Fruit fly (Drosophila melanogaster): ENCODE data around the gene Sps2.

Gene Sps2

DNA sequence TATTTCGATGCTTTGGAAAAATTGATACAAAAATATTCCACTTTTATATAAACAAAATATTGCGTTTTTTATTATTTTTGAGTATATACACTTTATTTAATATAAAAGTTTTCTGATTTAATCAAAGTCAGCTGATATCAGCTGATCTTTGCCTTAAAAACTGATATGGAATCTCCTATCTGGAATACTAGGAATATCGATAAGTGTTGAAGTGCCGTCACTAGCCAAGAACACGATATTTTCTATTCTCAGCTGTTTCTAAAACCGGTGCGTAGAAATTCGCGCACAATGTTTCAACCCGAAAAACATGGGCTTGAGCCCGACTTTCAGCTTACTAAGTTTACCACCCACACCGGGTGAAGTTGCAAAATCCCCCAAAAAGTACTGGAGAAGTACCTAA lies at the start of gene Sps2:
TSS of gene Sps2 (plus strand) at position 124 of the 400 bp plus-strand sequence.
- TF ChIP-seq brk (GFP tag; optimal IDR thresholded peaks at IDR 0.05) (peak; percentile 18), Dfd (GFP tag; optimal IDR thresholded peaks at IDR 0.05) (no peak), Hnf4 (GFP tag; optimal IDR thresholded peaks at IDR 0.05) (peak; percentile 10), Hr78 (GFP tag; optimal IDR thresholded peaks at IDR 0.05) (no peak), h (GFP tag; optimal IDR thresholded peaks at IDR 0.05) (peak; percentile 24), fru (GFP tag; optimal IDR thresholded peaks at IDR 0.05) (peak; percentile 10)

DNA sequence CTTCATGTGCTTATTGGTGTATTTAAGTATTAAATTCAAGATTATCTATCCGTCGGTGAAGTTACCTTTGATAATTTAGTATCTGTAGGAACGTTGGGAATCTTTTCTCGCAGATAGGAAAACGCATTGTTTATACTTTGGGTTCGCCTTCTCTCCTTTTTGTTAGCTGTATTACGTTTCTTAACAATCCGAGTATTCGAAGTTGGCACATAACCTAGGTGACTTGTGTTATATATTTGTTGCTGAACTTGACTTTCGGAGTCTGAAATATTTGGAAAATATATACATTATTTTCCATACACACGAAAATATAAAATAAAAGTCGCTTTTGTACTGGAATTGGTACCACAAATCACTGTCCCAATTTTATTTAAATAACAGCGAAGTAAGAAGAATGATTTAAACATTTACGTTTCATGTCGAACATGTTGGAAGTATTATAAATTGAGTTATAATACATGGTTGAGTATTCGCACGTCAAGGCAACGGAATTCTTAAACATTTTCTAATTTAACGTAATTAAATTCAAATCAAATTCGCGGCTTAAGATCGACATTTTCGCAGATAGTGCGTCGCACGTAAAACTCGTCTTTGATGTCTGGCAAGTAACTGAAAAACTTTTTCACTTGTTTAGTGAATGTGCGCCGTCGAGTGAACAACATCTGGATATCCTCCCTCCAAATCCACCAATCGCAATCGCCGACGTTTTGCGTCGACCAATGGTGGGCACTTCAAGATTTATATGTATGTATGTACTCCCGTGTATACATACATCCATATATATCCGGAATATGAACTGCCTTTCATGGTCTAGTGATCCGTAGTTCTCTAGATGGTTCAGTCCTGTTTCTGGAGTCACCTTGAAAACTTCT lies 47.4 kb upstream of the Sps2 start, which contains the start of gene Hand:
TSS of gene Hand (minus strand) at position 588 of the 872 bp plus-strand sequence.
- TF ChIP-seq h (GFP tag; optimal IDR thresholded peaks at IDR 0.05) (no peak), ey (GFP tag; optimal IDR thresholded peaks at IDR 0.05) (no peak), dsf (GFP tag; optimal IDR thresholded peaks at IDR 0.05; ENCODE audit: borderline replicate concordance) (no peak), Mio (GFP tag; optimal IDR thresholded peaks at IDR 0.05) (no peak), Dif (GFP tag; optimal IDR thresholded peaks at IDR 0.05; ENCODE audit: partially characterized antibody) (no peak), sv (GFP tag; optimal IDR thresholded peaks at IDR 0.05) (no peak), rgr (GFP tag; optimal IDR thresholded peaks at IDR 0.05) (no peak), CG32264 (GFP tag; optimal IDR thresholded peaks at IDR 0.05) (no peak), Jra (GFP tag; optimal IDR thresholded peaks at IDR 0.05) (no peak), CG9705 (GFP tag; optimal IDR thresholded peaks at IDR 0.05) (no peak), lola (GFP tag; optimal IDR thresholded peaks at IDR 0.05) (no peak), Hr83 (GFP tag; optimal IDR thresholded peaks at IDR 0.05; ENCODE audit: poor library complexity, severe bottlenecking) (no peak), fru (GFP tag; optimal IDR thresholded peaks at IDR 0.05) (no peak), woc (GFP tag; optimal IDR thresholded peaks at IDR 0.05) (no peak), Hnf4 (GFP tag; optimal IDR thresholded peaks at IDR 0.05) (no peak), dmrt93B (GFP tag; optimal IDR thresholded peaks at IDR 0.05) (no peak), N (GFP tag; optimal IDR thresholded peaks at IDR 0.05) (no peak), CrebA (GFP tag; optimal IDR thresholded peaks at IDR 0.05; ENCODE audit: borderline replicate concordance) (no peak), tai (GFP tag; optimal IDR thresholded peaks at IDR 0.05) (no peak)

dm6 chr2L:10298306-10298705 lies 44.1 kb upstream of the Sps2 start:
- no peak for TF ChIP-seq lola (GFP tag; optimal IDR thresholded peaks at IDR 0.05)
- TF ChIP-seq Dif (GFP tag; optimal IDR thresholded peaks at IDR 0.05; ENCODE audit: partially characterized antibody) = peak; percentile 72
- TF ChIP-seq h (GFP tag; optimal IDR thresholded peaks at IDR 0.05) = no peak
- peak; percentile 33 for TF ChIP-seq N (GFP tag; optimal IDR thresholded peaks at IDR 0.05)
- no peak for TF ChIP-seq sage (GFP tag; optimal IDR thresholded peaks at IDR 0.05)
- no peak for TF ChIP-seq brk (GFP tag; optimal IDR thresholded peaks at IDR 0.05)
- no peak for TF ChIP-seq GATAd (GFP tag; optimal IDR thresholded peaks at IDR 0.05)
- TF ChIP-seq Hr83 (GFP tag; optimal IDR thresholded peaks at IDR 0.05; ENCODE audit: poor library complexity, severe bottlenecking) = no peak
- TF ChIP-seq pan (optimal IDR thresholded peaks at IDR 0.05) = no peak
- no peak for TF ChIP-seq dmrt93B (GFP tag; optimal IDR thresholded peaks at IDR 0.05)
- no peak for TF ChIP-seq Myc (optimal IDR thresholded peaks at IDR 0.05)

DNA sequence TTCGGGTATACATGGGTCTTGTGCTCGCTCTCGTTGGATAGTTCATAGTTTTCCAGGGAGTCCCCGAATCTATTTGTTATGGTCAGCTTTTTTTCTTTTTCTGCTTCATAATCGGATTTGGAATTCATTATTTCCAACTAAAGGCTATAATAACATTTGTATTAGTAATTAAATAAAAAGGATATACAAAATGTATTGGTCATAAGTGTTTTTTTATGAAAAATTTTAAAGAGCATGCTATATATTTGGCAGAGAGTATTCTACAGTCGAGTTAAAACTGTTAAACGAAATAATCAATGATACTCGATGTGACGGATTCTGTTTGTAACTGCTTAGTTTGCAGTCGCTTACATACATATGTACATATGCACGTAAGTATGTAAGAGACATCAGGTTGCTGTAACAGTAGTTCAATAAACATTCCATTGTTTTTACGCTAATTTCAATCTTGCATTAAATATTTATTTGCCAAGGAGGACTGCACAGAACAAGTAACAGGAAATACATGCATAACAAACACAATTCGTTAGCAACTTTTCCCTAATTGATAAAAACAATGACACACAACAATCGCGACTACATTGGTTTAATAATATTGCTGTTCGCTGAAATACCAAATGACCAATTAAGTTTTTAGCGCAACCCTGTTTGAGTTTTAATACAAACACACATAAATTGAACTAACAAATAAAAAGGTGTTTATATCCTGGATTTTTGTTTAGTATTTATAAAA lies 43.2 kb upstream of the Sps2 start:
- TF ChIP-seq CG9705 (GFP tag; optimal IDR thresholded peaks at IDR 0.05) (no peak), sage (GFP tag; optimal IDR thresholded peaks at IDR 0.05) (peak; percentile 37)

- TF ChIP-seq CG32264 (GFP tag; optimal IDR thresholded peaks at IDR 0.05) = no peak
- TF ChIP-seq Jra (GFP tag; optimal IDR thresholded peaks at IDR 0.05) = peak; percentile 56
- no peak for TF ChIP-seq GATAd (GFP tag; optimal IDR thresholded peaks at IDR 0.05)
- peak; percentile 60 for TF ChIP-seq HLH106 (tag; optimal IDR thresholded peaks at IDR 0.05)
- peak; percentile 25 for TF ChIP-seq psq (GFP tag; optimal IDR thresholded peaks at IDR 0.05)
- no peak for TF ChIP-seq dmrt93B (GFP tag; optimal IDR thresholded peaks at IDR 0.05)
- no peak for TF ChIP-seq Abd-B (GFP tag; optimal IDR thresholded peaks at IDR 0.05)
- TF ChIP-seq pan (optimal IDR thresholded peaks at IDR 0.05) = no peak
- no peak for TF ChIP-seq N (GFP tag; optimal IDR thresholded peaks at IDR 0.05)
- TF ChIP-seq foxo (GFP tag; optimal IDR thresholded peaks at IDR 0.05) = peak in 1 of 2 experiments; percentile 62
- no peak for TF ChIP-seq Hr83 (GFP tag; optimal IDR thresholded peaks at IDR 0.05; ENCODE audit: poor library complexity, severe bottlenecking)
- TF ChIP-seq ey (GFP tag; optimal IDR thresholded peaks at IDR 0.05) = peak; percentile 14
- TF ChIP-seq lola (GFP tag; optimal IDR thresholded peaks at IDR 0.05) = no peak
- TF ChIP-seq Hnf4 (GFP tag; optimal IDR thresholded peaks at IDR 0.05) = peak; percentile 70
- TF ChIP-seq woc (GFP tag; optimal IDR thresholded peaks at IDR 0.05) = peak; percentile 4
- peak; percentile 68 for TF ChIP-seq brk (GFP tag; optimal IDR thresholded peaks at IDR 0.05)
- TF ChIP-seq OdsH (GFP tag; optimal IDR thresholded peaks at IDR 0.05) = peak; percentile 50
- TF ChIP-seq CG9705 (GFP tag; optimal IDR thresholded peaks at IDR 0.05) = peak; percentile 34
- no peak for TF ChIP-seq CrebA (GFP tag; optimal IDR thresholded peaks at IDR 0.05; ENCODE audit: borderline replicate concordance)
- no peak for TF ChIP-seq Hr78 (GFP tag; optimal IDR thresholded peaks at IDR 0.05)
- TF ChIP-seq rgr (GFP tag; optimal IDR thresholded peaks at IDR 0.05) = peak; percentile 64
- TF ChIP-seq Dif (GFP tag; optimal IDR thresholded peaks at IDR 0.05; ENCODE audit: partially characterized antibody) = no peak
- no peak for TF ChIP-seq br (GFP tag; optimal IDR thresholded peaks at IDR 0.05)
- TF ChIP-seq Rel (GFP tag; optimal IDR thresholded peaks at IDR 0.05) = no peak
- TF ChIP-seq Rel (tag; optimal IDR thresholded peaks at IDR 0.05) = no peak
- TF ChIP-seq sv (GFP tag; optimal IDR thresholded peaks at IDR 0.05) = no peak
- peak; percentile 7 for TF ChIP-seq sage (GFP tag; optimal IDR thresholded peaks at IDR 0.05)
These were observed 42.6 kb upstream of the Sps2 start, which contains the start of gene CYLD for dm6 chr2L:10299810-10300147. Gene CYLD, minus strand, starts transcription at chr2L:10299847.
